Worm (Caenorhabditis elegans) whole organism, L4 larva: ENCODE measurements around the gene moc-5.

Experiments used
- F10B5.3 ChIP-seq: sonication (generic microtip); optimal IDR thresholded peaks from 2 replicates; lab custom pipeline; 2016; ENCODE audit warnings: mild to moderate bottlenecking, missing genetic modification characterization, missing compliant biosample characterization
- F44E2.7 ChIP-seq: fragments of 200-800 bp; sonication (Bioruptor generic); IDR thresholded peaks from 2 replicates; pipeline ENCODE4 v2.1.2; 2022; ENCODE audit warnings: missing genetic modification characterization, missing compliant biosample characterization
- F49E8.2 ChIP-seq: sonication (generic microtip); optimal IDR thresholded peaks from 2 replicates; lab custom pipeline; 2016; ENCODE audit warnings: missing compliant biosample characterization, mild to moderate bottlenecking, missing genetic modification characterization, borderline replicate concordance
- R02D3.7 ChIP-seq: fragments of 150-350 bp; sonication (generic microtip); optimal IDR thresholded peaks from 3 replicates; lab custom pipeline; 2014; ENCODE audit warnings: missing biosample characterization, missing genetic modification characterization
- T26A8.4 ChIP-seq: fragments of 200-800 bp; sonication (Bioruptor generic); IDR thresholded peaks from 2 replicates; pipeline ENCODE4 v1.3.6; 2022; ENCODE audit warnings: missing genetic modification characterization, missing compliant biosample characterization
- Y5F2A.4 ChIP-seq: fragments of 200-800 bp; sonication (Bioruptor generic); optimal IDR thresholded peaks from 2 replicates; lab custom pipeline; 2018; ENCODE audit warnings: mild to moderate bottlenecking, missing genetic modification characterization, missing compliant biosample characterization
- Y75B8A.6 ChIP-seq: fragments of 200-800 bp; sonication (Bioruptor generic); IDR thresholded peaks from 2 replicates; pipeline ENCODE4 v1.3.6; 2022; ENCODE audit warnings: missing genetic modification reagents, missing genetic modification characterization, missing compliant biosample characterization
- ZK546.5 ChIP-seq, 2 experiments: sonication (generic microtip); optimal IDR thresholded peaks; 2 replicates each; lab custom pipeline; 2017; ENCODE audit warnings: missing biosample characterization in 2 of 2, missing genetic modification characterization in 2 of 2
- aly-2 ChIP-seq: sonication (generic microtip); optimal IDR thresholded peaks from 2 replicates; lab custom pipeline; 2018; ENCODE audit warnings: missing biosample characterization, missing genetic modification characterization
- ama-1 ChIP-seq: fragments of 150-350 bp; optimal IDR thresholded peaks from 2 replicates; lab custom pipeline; 2014; ENCODE audit warnings: inconsistent platforms, mixed read lengths
- attf-4 ChIP-seq: sonication (generic microtip); optimal IDR thresholded peaks from 3 replicates; lab custom pipeline; 2017; ENCODE audit warnings: missing biosample characterization, missing genetic modification characterization
- ceh-20 ChIP-seq: fragments of 200-800 bp; sonication (Bioruptor generic); IDR thresholded peaks from 2 replicates; pipeline ENCODE4 v1.3.6; 2022; ENCODE audit warnings: missing genetic modification reagents, missing genetic modification characterization, missing compliant biosample characterization
- ceh-82 ChIP-seq: sonication (generic microtip); optimal IDR thresholded peaks from 2 replicates; lab custom pipeline; 2017; ENCODE audit warnings: missing biosample characterization, missing genetic modification characterization
- cey-2 ChIP-seq: sonication (generic microtip); optimal IDR thresholded peaks from 3 replicates; lab custom pipeline; 2017; ENCODE audit warnings: missing genetic modification characterization, mild to moderate bottlenecking, missing compliant biosample characterization, antibody characterized with exemption, borderline replicate concordance; ENCODE audit not compliant: insufficient read depth
- daf-16 ChIP-seq, 3 experiments: sonication (generic microtip); optimal IDR thresholded peaks; 2 replicates each; lab custom pipeline; 2016 to 2017; ENCODE audit warnings: missing genetic modification characterization in 3 of 3, missing genetic modification reagents in 3 of 3, mild to moderate bottlenecking in 2 of 3, missing compliant biosample characterization in 2 of 3, missing biosample characterization in 1 of 3, moderate library complexity in 1 of 3
- daf-19 ChIP-seq: fragments of 200-800 bp; sonication (Bioruptor generic); conservative IDR thresholded peaks from 2 replicates; pipeline ENCODE4 v1.3.6; 2022; ENCODE audit warnings: missing genetic modification characterization, missing compliant biosample characterization
- dmd-8 ChIP-seq: fragments of 200-800 bp; sonication (Bioruptor generic); IDR thresholded peaks from 2 replicates; pipeline ENCODE4 v1.3.6; 2022; ENCODE audit warnings: missing genetic modification characterization, missing compliant biosample characterization
- dmd-9 ChIP-seq: fragments of 200-800 bp; sonication (Bioruptor generic); IDR thresholded peaks from 2 replicates; pipeline ENCODE4 v1.3.6; 2022; ENCODE audit warnings: missing genetic modification reagents, missing genetic modification characterization, missing compliant biosample characterization
- dve-1 ChIP-seq: sonication (generic microtip); optimal IDR thresholded peaks from 2 replicates; lab custom pipeline; 2017; ENCODE audit warnings: antibody characterized with exemption, mild to moderate bottlenecking, missing genetic modification characterization, missing compliant biosample characterization; ENCODE audit not compliant: insufficient read depth
- egl-43 ChIP-seq: fragments of 200-800 bp; sonication (Bioruptor generic); IDR thresholded peaks from 2 replicates; pipeline ENCODE4 v1.3.6; 2022; ENCODE audit warnings: missing genetic modification reagents, missing genetic modification characterization, missing compliant biosample characterization
- fkh-10 ChIP-seq: fragments of 150-350 bp; optimal IDR thresholded peaks from 2 replicates; lab custom pipeline; 2014; ENCODE audit warnings: missing biosample characterization, missing genetic modification reagents, missing genetic modification characterization
- hif-1 ChIP-seq, 2 experiments: sonication (generic microtip); optimal IDR thresholded peaks; 2 replicates each; lab custom pipeline; 2016 to 2017; ENCODE audit warnings: missing compliant biosample characterization in 2 of 2, missing genetic modification characterization in 2 of 2, missing genetic modification reagents in 2 of 2, missing genotype in 2 of 2, mild to moderate bottlenecking in 1 of 2
- hmg-1.1 ChIP-seq: fragments of 200-800 bp; sonication (Bioruptor generic); IDR thresholded peaks from 2 replicates; pipeline ENCODE4 v1.3.6; 2022; ENCODE audit warnings: missing genetic modification reagents, missing genetic modification characterization, missing compliant biosample characterization
- jun-1 ChIP-seq: fragments of 150-350 bp; optimal IDR thresholded peaks from 2 replicates; lab custom pipeline; 2014; ENCODE audit warnings: missing biosample characterization, missing genetic modification reagents, missing genetic modification characterization
- lin-13 ChIP-seq: fragments of 150-350 bp; optimal IDR thresholded peaks from 2 replicates; lab custom pipeline; 2014; ENCODE audit warnings: missing biosample characterization, missing genetic modification reagents, missing genetic modification characterization
- lin-29 ChIP-seq: fragments of 200-800 bp; sonication (Bioruptor generic); IDR thresholded peaks from 2 replicates; pipeline ENCODE4 v1.3.6; 2022; ENCODE audit warnings: missing genetic modification reagents, missing genetic modification characterization, missing compliant biosample characterization
- lir-3 ChIP-seq: sonication (generic microtip); optimal IDR thresholded peaks from 2 replicates; lab custom pipeline; 2016; ENCODE audit warnings: mild to moderate bottlenecking, missing genetic modification characterization, missing compliant biosample characterization
- madf-9 ChIP-seq: fragments of 200-800 bp; sonication (Bioruptor generic); conservative IDR thresholded peaks from 2 replicates; pipeline ENCODE4 v1.3.6; 2022; ENCODE audit warnings: missing genetic modification reagents, missing genetic modification characterization, missing compliant biosample characterization
- mdl-1 ChIP-seq, 2 experiments: fragments of 150-350 bp in 1 of 2; sonication (generic microtip) in 1 of 2; optimal IDR thresholded peaks; 2 replicates each; lab custom pipeline; 2014 to 2017; ENCODE audit warnings: missing biosample characterization in 2 of 2, missing genetic modification characterization in 2 of 2
- mep-1 ChIP-seq: fragments of 150-350 bp; sonication (generic microtip); optimal IDR thresholded peaks from 3 replicates; lab custom pipeline; 2014; ENCODE audit warnings: missing biosample characterization, missing genetic modification characterization
- mes-2 ChIP-seq: sonication (generic microtip); optimal IDR thresholded peaks from 2 replicates; lab custom pipeline; 2016; ENCODE audit warnings: missing genotype, mild to moderate bottlenecking, missing genetic modification characterization, missing compliant biosample characterization; ENCODE audit not compliant: poor library complexity, severe bottlenecking
- mxl-3 ChIP-seq: fragments of 200-800 bp; sonication (Bioruptor generic); optimal IDR thresholded peaks from 2 replicates; lab custom pipeline; 2018; ENCODE audit warnings: mild to moderate bottlenecking, missing genetic modification characterization, missing compliant biosample characterization
- nhr-102 ChIP-seq: sonication (generic microtip); optimal IDR thresholded peaks from 2 replicates; lab custom pipeline; 2016; ENCODE audit warnings: mild to moderate bottlenecking, missing genetic modification characterization, moderate library complexity, missing compliant biosample characterization
- nhr-11 ChIP-seq: fragments of 150-350 bp; optimal IDR thresholded peaks from 2 replicates; lab custom pipeline; 2014; ENCODE audit warnings: missing biosample characterization, missing genetic modification characterization
- nhr-28 ChIP-seq: fragments of 150-350 bp; optimal IDR thresholded peaks from 2 replicates; lab custom pipeline; 2014; ENCODE audit warnings: missing biosample characterization, missing genetic modification characterization
- nhr-42 ChIP-seq: fragments of 200-800 bp; sonication (Bioruptor generic); IDR thresholded peaks from 2 replicates; pipeline ENCODE4 v1.3.6; 2022; ENCODE audit warnings: missing genetic modification characterization, missing compliant biosample characterization
- nhr-48 ChIP-seq: sonication (generic microtip); optimal IDR thresholded peaks from 2 replicates; lab custom pipeline; 2016; ENCODE audit warnings: mild to moderate bottlenecking, missing genetic modification characterization, missing compliant biosample characterization
- pha-4 ChIP-seq, 2 experiments: fragments of 150-350 bp in 1 of 2; fragments of 200-800 bp in 1 of 2; sonication (Bioruptor generic) in 1 of 2; IDR thresholded peaks in 1 of 2; optimal IDR thresholded peaks in 1 of 2; 2 replicates each; pipeline versions ENCODE4 v1.3.6 to Lab custom; 2014 to 2022; ENCODE audit warnings: missing genetic modification characterization in 2 of 2, missing genetic modification reagents in 2 of 2, missing biosample characterization in 1 of 2, missing compliant biosample characterization in 1 of 2
- pqm-1 ChIP-seq: sonication (generic microtip); optimal IDR thresholded peaks from 2 replicates; lab custom pipeline; 2017; ENCODE audit warnings: missing biosample characterization, missing genetic modification characterization
- saeg-2 ChIP-seq: fragments of 200-800 bp; sonication (Bioruptor generic); IDR thresholded peaks from 2 replicates; pipeline ENCODE4 v1.3.6; 2022; ENCODE audit warnings: missing genetic modification reagents, missing genetic modification characterization, missing compliant biosample characterization
- sdz-12 ChIP-seq: fragments of 200-800 bp; sonication (Bioruptor generic); optimal IDR thresholded peaks from 2 replicates; lab custom pipeline; 2018; ENCODE audit warnings: mild to moderate bottlenecking, missing genetic modification characterization, missing compliant biosample characterization
- set-16 ChIP-seq: fragments of 200-800 bp; sonication (Bioruptor generic); IDR thresholded peaks from 2 replicates; pipeline ENCODE4 v1.3.6; 2022; ENCODE audit warnings: missing genetic modification reagents, missing genetic modification characterization, missing compliant biosample characterization
- tag-97 ChIP-seq: fragments of 200-800 bp; sonication (Bioruptor generic); IDR thresholded peaks from 2 replicates; pipeline ENCODE4 v1.3.6; 2022; ENCODE audit warnings: missing genetic modification characterization, missing compliant biosample characterization
- tra-1 ChIP-seq: fragments of 200-800 bp; sonication (Bioruptor generic); IDR thresholded peaks from 2 replicates; pipeline ENCODE4 v1.3.6; 2022; ENCODE audit warnings: missing genetic modification reagents, missing genetic modification characterization, missing compliant biosample characterization
- zfp-2 ChIP-seq: sonication (generic microtip); optimal IDR thresholded peaks from 2 replicates; lab custom pipeline; 2016; ENCODE audit warnings: mild to moderate bottlenecking, missing genetic modification characterization, missing compliant biosample characterization
- zfp-3 ChIP-seq: fragments of 200-800 bp; sonication (Bioruptor generic); conservative IDR thresholded peaks from 2 replicates; pipeline ENCODE4 v1.3.6; 2022; ENCODE audit warnings: missing genetic modification reagents, missing genetic modification characterization, missing compliant biosample characterization
- zip-11 ChIP-seq: fragments of 200-800 bp; sonication (Bioruptor generic); IDR thresholded peaks from 2 replicates; pipeline ENCODE4 v1.3.6; 2022; ENCODE audit warnings: missing genetic modification characterization, missing compliant biosample characterization
- zip-2 ChIP-seq: fragments of 150-350 bp; optimal IDR thresholded peaks from 2 replicates; lab custom pipeline; 2014; ENCODE audit warnings: missing biosample characterization, missing genetic modification characterization
- ztf-7 ChIP-seq: fragments of 150-350 bp; optimal IDR thresholded peaks from 2 replicates; lab custom pipeline; 2014; ENCODE audit warnings: missing biosample characterization, missing genetic modification characterization

Gene moc-5

ce11 chrX:9552404-9552803 lies 13.4 kb downstream of the moc-5 start (continued):
- TF ChIP-seq set-16 (GFP tag; lab: Robert Waterston, UW) (peak; percentile 79), cey-2 (no peak), saeg-2 (no peak), F44E2.7 (GFP tag; lab: Robert Waterston, UW) (no peak), ceh-82 (tag; lab: Kevin White, UChicago) (no peak), dve-1 (tag; lab: Kevin White, UChicago) (peak; percentile 44), mep-1 (peak; percentile 73), nhr-102 (no peak), nhr-28 (tag; lab: Kevin White, UChicago) (peak; percentile 69), jun-1 (tag; lab: Kevin White, UChicago) (no peak), mdl-1 (tag; optimal IDR thresholded peaks at IDR 0.05; lab: Kevin White, UChicago) (peak; percentile 4 to 40), ztf-7 (no peak), ama-1 (lab: Kevin White, UChicago) (no peak), zip-2 (no peak), aly-2 (no peak), dmd-8 (GFP tag; lab: Robert Waterston, UW) (no peak), ceh-20 (GFP tag; lab: Robert Waterston, UW) (peak; percentile 40; the same call in 1 of the 2 replicates), Y5F2A.4 (GFP tag; lab: Kevin White, UChicago) (no peak), mxl-3 (GFP tag; lab: Kevin White, UChicago) (peak; percentile 46), hmg-1.1 (GFP tag; lab: Robert Waterston, UW) (peak; percentile 55), mes-2 (tag; lab: Kevin White, UChicago) (peak; percentile 64), pqm-1 (tag; lab: Kevin White, UChicago) (no peak), fkh-10 (no peak)

DNA sequence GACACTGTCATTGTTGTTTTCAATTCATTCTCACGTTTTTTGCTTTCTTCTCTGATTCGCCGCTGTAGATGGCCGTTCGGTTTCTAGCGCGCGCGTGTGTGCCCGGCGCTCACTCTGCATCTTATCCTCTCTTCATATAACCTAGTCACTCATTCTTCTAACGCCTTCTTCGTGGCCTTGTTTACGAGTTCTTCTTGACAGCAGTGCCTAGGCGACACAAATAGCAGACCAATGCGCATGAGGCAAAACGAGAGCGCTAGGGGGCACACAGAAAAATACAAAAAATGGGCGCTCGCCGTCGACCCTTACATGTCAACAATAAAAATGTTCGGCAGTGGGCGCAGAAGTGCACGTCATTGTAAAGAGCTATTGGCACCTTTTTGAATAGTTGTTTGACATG lies 14.7 kb downstream of the moc-5 start:
- TF ChIP-seq egl-43 (GFP tag; lab: Robert Waterston, UW) = peak; percentile 77
- peak in 1 of 2 experiments; percentile 2 for TF ChIP-seq daf-16 (GFP tag; optimal IDR thresholded peaks at IDR 0.05; lab: Kevin White, UChicago)
- TF ChIP-seq daf-16 (tag; optimal IDR thresholded peaks at IDR 0.05; lab: Kevin White, UChicago) = peak; percentile 92
- no peak for TF ChIP-seq F49E8.2 (tag; lab: Kevin White, UChicago)
- no peak for TF ChIP-seq attf-4 (tag; lab: Kevin White, UChicago)
- TF ChIP-seq lin-29 (GFP tag; lab: Robert Waterston, UW) = no peak
- no peak for TF ChIP-seq R02D3.7
- no peak for TF ChIP-seq nhr-42 (GFP tag; lab: Robert Waterston, UW)
- peak; percentile 6 for TF ChIP-seq lin-13 (GFP tag; lab: Kevin White, UChicago)
- TF ChIP-seq Y75B8A.6 (GFP tag; lab: Robert Waterston, UW) = no peak
- no peak for TF ChIP-seq F44E2.7 (GFP tag; lab: Robert Waterston, UW)
- peak; percentile 88 for TF ChIP-seq mxl-3 (GFP tag; lab: Kevin White, UChicago)
- TF ChIP-seq daf-19 = no peak
- TF ChIP-seq ZK546.5 (tag; optimal IDR thresholded peaks at IDR 0.05; lab: Kevin White, UChicago) = no peak
- TF ChIP-seq F10B5.3 (tag; lab: Kevin White, UChicago) = no peak
- no peak for TF ChIP-seq lir-3 (tag; lab: Kevin White, UChicago)
- no peak for TF ChIP-seq nhr-102
- peak; percentile 36; the same call in 1 of the 2 replicates for TF ChIP-seq pha-4 (GFP tag; IDR thresholded peaks at IDR 0.05; lab: Robert Waterston, UW)
- TF ChIP-seq pha-4 (tag; optimal IDR thresholded peaks at IDR 0.05; lab: Kevin White, UChicago) = no peak
- peak; percentile 66 for TF ChIP-seq nhr-28 (tag; lab: Kevin White, UChicago)
- TF ChIP-seq hif-1 (tag; optimal IDR thresholded peaks at IDR 0.05; lab: Kevin White, UChicago) = peak in 1 of 2 experiments; percentile 60
- TF ChIP-seq T26A8.4 (GFP tag; lab: Robert Waterston, UW) = no peak
- peak; percentile 79 for TF ChIP-seq mep-1
- no peak for TF ChIP-seq zfp-3
- no peak for TF ChIP-seq zip-11 (GFP tag; lab: Robert Waterston, UW)
- no peak for TF ChIP-seq tra-1 (GFP tag; lab: Robert Waterston, UW)
- no peak for TF ChIP-seq nhr-48 (tag; lab: Kevin White, UChicago)
- peak; percentile 29 for TF ChIP-seq nhr-11 (tag; lab: Kevin White, UChicago)
- no peak for TF ChIP-seq madf-9 (GFP tag; lab: Robert Waterston, UW)
- no peak for TF ChIP-seq sdz-12 (GFP tag; lab: Kevin White, UChicago)
- TF ChIP-seq mdl-1 (tag; optimal IDR thresholded peaks at IDR 0.05; lab: Kevin White, UChicago) = peak; percentile 64 to 96
- TF ChIP-seq zfp-2 (tag; lab: Kevin White, UChicago) = no peak
- no peak for TF ChIP-seq dmd-9
- TF ChIP-seq tag-97 (GFP tag; lab: Robert Waterston, UW) = no peak
